Worm (Caenorhabditis elegans): Measurements from ENCODE around the gene pudl-1.

ce11 chrIV:2834516-2834915, 1.8 kb downstream of the pudl-1 start, which contains the start of gene pudl-2:
- no peak for TF ChIP-seq nhr-11 (tag; optimal IDR thresholded peaks at IDR 0.05)
- no peak for TF ChIP-seq fos-1 (tag; optimal IDR thresholded peaks at IDR 0.05)
- TF ChIP-seq pha-4 (GFP tag; IDR thresholded peaks at IDR 0.05), result no peak
- no peak for TF ChIP-seq pha-4 (tag; optimal IDR thresholded peaks at IDR 0.05)
- no peak for TF ChIP-seq nhr-237 (tag; optimal IDR thresholded peaks at IDR 0.05)
- TF ChIP-seq F26F4.8 (GFP tag; conservative IDR thresholded peaks at IDR 0.05), result no peak
- no peak for TF ChIP-seq lsy-2 (tag; optimal IDR thresholded peaks at IDR 0.05)
- TF ChIP-seq F37D6.2 (tag; optimal IDR thresholded peaks at IDR 0.05), result no peak
- TF ChIP-seq ceh-44 (GFP tag; IDR thresholded peaks at IDR 0.05), result no peak
- no peak for TF ChIP-seq daf-8 (GFP tag; IDR thresholded peaks at IDR 0.05)
- no peak for TF ChIP-seq ama-1 (optimal IDR thresholded peaks at IDR 0.05)
- no peak for TF ChIP-seq unc-62 (GFP tag; optimal IDR thresholded peaks at IDR 0.05 in 1 of 2)
- no peak for TF ChIP-seq unc-62 (tag; optimal IDR thresholded peaks at IDR 0.05)
- TF ChIP-seq madf-5 (GFP tag; IDR thresholded peaks at IDR 0.05), result no peak
